Worm (Caenorhabditis elegans): ENCODE results near the gene F19B10.4.

- TF ChIP-seq ceh-58 (GFP tag; IDR thresholded peaks at IDR 0.05): no peak
- TF ChIP-seq sea-2 (GFP tag; IDR thresholded peaks at IDR 0.05): no peak
- no peak for TF ChIP-seq lsy-27 (tag; optimal IDR thresholded peaks at IDR 0.05; ENCODE audit: borderline replicate concordance, insufficient read depth)
- no peak for TF ChIP-seq egl-44 (GFP tag; IDR thresholded peaks at IDR 0.05)
- no peak for TF ChIP-seq nfya-1 (tag; optimal IDR thresholded peaks at IDR 0.05; ENCODE audit: borderline replicate concordance, insufficient read depth)
- TF ChIP-seq him-1 (tag; optimal IDR thresholded peaks at IDR 0.05): no peak
- TF ChIP-seq bed-2 (GFP tag; IDR thresholded peaks at IDR 0.05): no peak
- TF ChIP-seq K11D2.4 (GFP tag; IDR thresholded peaks at IDR 0.05): no peak
- TF ChIP-seq nfya-2 (GFP tag; IDR thresholded peaks at IDR 0.05): no peak
- no peak for TF ChIP-seq snpc-4 (GFP tag; optimal IDR thresholded peaks at IDR 0.05)
- no peak for TF ChIP-seq snpc-4 (tag; optimal IDR thresholded peaks at IDR 0.05)
- no peak for TF ChIP-seq efl-1 (GFP tag; optimal IDR thresholded peaks at IDR 0.05)
These were observed 33.0 kb upstream of the F19B10.4 start, which contains the start of gene M151.3 for ce11 chrII:3626872-3627271.
